Worm (Caenorhabditis elegans): ENCODE results near the gene hrg-5.

hrg-5 gene

ce11 chrIV:11027560-11027959, 1.7 kb downstream of the hrg-5 start (continued):
- TF ChIP-seq nhr-237 (tag; optimal IDR thresholded peaks at IDR 0.05): peak; percentile 73
- no peak for TF ChIP-seq zip-4 (GFP tag; optimal IDR thresholded peaks at IDR 0.05)
- peak; percentile 92 for TF ChIP-seq mep-1 (tag; optimal IDR thresholded peaks at IDR 0.05)
- TF ChIP-seq aha-1 (tag; optimal IDR thresholded peaks at IDR 0.05): no peak
- TF ChIP-seq unc-30 (tag; optimal IDR thresholded peaks at IDR 0.05): no peak
- TF ChIP-seq nhr-84 (tag; optimal IDR thresholded peaks at IDR 0.05): no peak
- no peak for TF ChIP-seq vab-15 (tag; optimal IDR thresholded peaks at IDR 0.05)
- peak in 1 of 2 experiments; percentile 73 for TF ChIP-seq ztf-11 (tag; optimal IDR thresholded peaks at IDR 0.05)
- peak; percentile 96 for TF ChIP-seq snu-23 (GFP tag; optimal IDR thresholded peaks at IDR 0.05)
- TF ChIP-seq nhr-20 (tag; optimal IDR thresholded peaks at IDR 0.05): peak; percentile 92
- peak; percentile 71 for TF ChIP-seq nhr-90 (tag; optimal IDR thresholded peaks at IDR 0.05; ENCODE audit: poor library complexity)
- no peak for TF ChIP-seq sox-4 (tag; optimal IDR thresholded peaks at IDR 0.05)
- TF ChIP-seq pqm-1 (tag; optimal IDR thresholded peaks at IDR 0.05): no peak
- TF ChIP-seq blmp-1 (tag; optimal IDR thresholded peaks at IDR 0.05): peak; percentile 77
- no peak for TF ChIP-seq hlh-4 (tag; optimal IDR thresholded peaks at IDR 0.05)
- TF ChIP-seq ceh-63 (GFP tag; optimal IDR thresholded peaks at IDR 0.05): no peak
- TF ChIP-seq efl-1 (optimal IDR thresholded peaks at IDR 0.05): peak; percentile 62 to 66
- peak; percentile 15 to 91 for TF ChIP-seq efl-1 (GFP tag; optimal IDR thresholded peaks at IDR 0.05 in 1 of 2)
- TF ChIP-seq ceh-90 (tag; optimal IDR thresholded peaks at IDR 0.05): no peak
- no peak for TF ChIP-seq hlh-17 (GFP tag; optimal IDR thresholded peaks at IDR 0.05; ENCODE audit: borderline replicate concordance)
- TF ChIP-seq nhr-85 (tag): peak; percentile 90
- peak; percentile 78 to 81 for TF ChIP-seq lsy-2 (tag; optimal IDR thresholded peaks at IDR 0.05)
- no peak for TF ChIP-seq efl-3 (GFP tag; optimal IDR thresholded peaks at IDR 0.05)
- no peak for TF ChIP-seq Y116A8C.19 (tag; optimal IDR thresholded peaks at IDR 0.05; ENCODE audit: borderline replicate concordance)
- TF ChIP-seq nhr-77 (tag; optimal IDR thresholded peaks at IDR 0.05): peak; percentile 71
- peak; percentile 81 for TF ChIP-seq nhr-19 (GFP tag; conservative IDR thresholded peaks at IDR 0.05)
- no peak for TF ChIP-seq ceh-8 (GFP tag; optimal IDR thresholded peaks at IDR 0.05)
- TF ChIP-seq unc-98 (GFP tag; IDR thresholded peaks at IDR 0.05): no peak
- peak; percentile 95 for TF ChIP-seq nhr-71 (tag; optimal IDR thresholded peaks at IDR 0.05)
- peak; percentile 70 for TF ChIP-seq jun-1 (tag; optimal IDR thresholded peaks at IDR 0.05)
- peak; percentile 54 for TF ChIP-seq mef-2 (tag; optimal IDR thresholded peaks at IDR 0.05)
- TF ChIP-seq ceh-88 (GFP tag; IDR thresholded peaks at IDR 0.05): peak; percentile 56
- peak; percentile 45 to 49 (median 47) for TF ChIP-seq dpl-1 (GFP tag; optimal IDR thresholded peaks at IDR 0.05)
- TF ChIP-seq irx-1 (tag; optimal IDR thresholded peaks at IDR 0.05): peak; percentile 23
- TF ChIP-seq nhr-28 (tag; optimal IDR thresholded peaks at IDR 0.05): no peak
- no peak for TF ChIP-seq C34B4.2 (tag; optimal IDR thresholded peaks at IDR 0.05)
- TF ChIP-seq C16A3.4 (tag; optimal IDR thresholded peaks at IDR 0.05): peak; percentile 69
- peak; percentile 64 for TF ChIP-seq egl-13 (tag; optimal IDR thresholded peaks at IDR 0.05)
- no peak for TF ChIP-seq sup-37 (GFP tag; optimal IDR thresholded peaks at IDR 0.05)
- TF ChIP-seq hpl-2 (GFP tag; optimal IDR thresholded peaks at IDR 0.05): no peak
- peak; percentile 56 for TF ChIP-seq grh-1 (GFP tag; IDR thresholded peaks at IDR 0.05)
- TF ChIP-seq nhr-47 (tag; optimal IDR thresholded peaks at IDR 0.05): peak; percentile 82
- no peak for TF ChIP-seq sptf-1 (tag; optimal IDR thresholded peaks at IDR 0.05)
- TF ChIP-seq mdl-1 (tag; optimal IDR thresholded peaks at IDR 0.05): peak in 1 of 2 experiments; percentile 72
- TF ChIP-seq ceh-82 (tag; optimal IDR thresholded peaks at IDR 0.05): peak; percentile 39 to 70 (median 65)
- peak; percentile 66 for TF ChIP-seq fos-1 (tag; optimal IDR thresholded peaks at IDR 0.05)
- peak; percentile 77 for TF ChIP-seq rnt-1 (tag; optimal IDR thresholded peaks at IDR 0.05)
